Worm (Caenorhabditis elegans) whole organism, L4 larva: ENCODE measurements around the gene col-129.
"Not testable (repeated sequence)": the region's sequence is repeated elsewhere in the genome, so short reads cannot be mapped to it uniquely, and the experiment has no call there.

Experiments
- D1046.2 ChIP-seq: fragments of 200-800 bp; sonication (Bioruptor generic); IDR thresholded peaks from 2 replicates; pipeline ENCODE4 v1.3.6; 2022; ENCODE audit warnings: missing genetic modification characterization, missing compliant biosample characterization
- F44E2.7 ChIP-seq: fragments of 200-800 bp; sonication (Bioruptor generic); IDR thresholded peaks from 2 replicates; pipeline ENCODE4 v2.1.2; 2022; ENCODE audit warnings: missing genetic modification characterization, missing compliant biosample characterization
- R02D3.7 ChIP-seq: fragments of 150-350 bp; sonication (generic microtip); optimal IDR thresholded peaks from 3 replicates; lab custom pipeline; 2014; ENCODE audit warnings: missing biosample characterization, missing genetic modification characterization
- Y105C5A.15 ChIP-seq: fragments of 200-800 bp; sonication (Bioruptor generic); IDR thresholded peaks from 2 replicates; pipeline ENCODE4 v1.3.6; 2022; ENCODE audit warnings: missing genetic modification characterization, missing compliant biosample characterization
- Y5F2A.4 ChIP-seq: fragments of 200-800 bp; sonication (Bioruptor generic); optimal IDR thresholded peaks from 2 replicates; lab custom pipeline; 2018; ENCODE audit warnings: mild to moderate bottlenecking, missing genetic modification characterization, missing compliant biosample characterization
- Y75B8A.6 ChIP-seq: fragments of 200-800 bp; sonication (Bioruptor generic); IDR thresholded peaks from 2 replicates; pipeline ENCODE4 v1.3.6; 2022; ENCODE audit warnings: missing genetic modification reagents, missing genetic modification characterization, missing compliant biosample characterization
- ceh-20 ChIP-seq: fragments of 200-800 bp; sonication (Bioruptor generic); IDR thresholded peaks from 2 replicates; pipeline ENCODE4 v1.3.6; 2022; ENCODE audit warnings: missing genetic modification reagents, missing genetic modification characterization, missing compliant biosample characterization
- ceh-44 ChIP-seq: fragments of 200-800 bp; sonication (Bioruptor generic); IDR thresholded peaks from 2 replicates; pipeline ENCODE4 v1.3.6; 2022; ENCODE audit warnings: missing genetic modification reagents, missing genetic modification characterization, missing compliant biosample characterization
- dmd-6 ChIP-seq: fragments of 200-800 bp; sonication (Bioruptor generic); IDR thresholded peaks from 2 replicates; pipeline ENCODE4 v1.3.6; 2022; ENCODE audit warnings: missing genetic modification reagents, missing genetic modification characterization, missing compliant biosample characterization
- dmd-9 ChIP-seq: fragments of 200-800 bp; sonication (Bioruptor generic); IDR thresholded peaks from 2 replicates; pipeline ENCODE4 v1.3.6; 2022; ENCODE audit warnings: missing genetic modification reagents, missing genetic modification characterization, missing compliant biosample characterization
- egl-27 ChIP-seq: sonication (generic microtip); optimal IDR thresholded peaks from 3 replicates; lab custom pipeline; 2017; ENCODE audit warnings: missing biosample characterization, missing genetic modification reagents, missing genetic modification characterization
- fkh-10 ChIP-seq: fragments of 150-350 bp; optimal IDR thresholded peaks from 2 replicates; lab custom pipeline; 2014; ENCODE audit warnings: missing biosample characterization, missing genetic modification reagents, missing genetic modification characterization
- hif-1 ChIP-seq, 2 experiments: sonication (generic microtip); optimal IDR thresholded peaks; 2 replicates each; lab custom pipeline; 2016 to 2017; ENCODE audit warnings: missing compliant biosample characterization in 2 of 2, missing genetic modification characterization in 2 of 2, missing genetic modification reagents in 2 of 2, missing genotype in 2 of 2, mild to moderate bottlenecking in 1 of 2
- hlh-30 ChIP-seq: sonication (generic microtip); optimal IDR thresholded peaks from 2 replicates; lab custom pipeline; 2017; ENCODE audit warnings: antibody characterized with exemption, mild to moderate bottlenecking, missing genetic modification characterization, missing compliant biosample characterization; ENCODE audit not compliant: insufficient read depth
- lin-15B ChIP-seq: fragments of 150-350 bp; sonication (generic microtip); optimal IDR thresholded peaks from 3 replicates; lab custom pipeline; 2014; ENCODE audit warnings: missing biosample characterization, missing genetic modification characterization
- lin-39 ChIP-seq: fragments of 150-350 bp; optimal IDR thresholded peaks from 2 replicates; lab custom pipeline; 2014; ENCODE audit warnings: missing biosample characterization, missing genetic modification reagents, missing genetic modification characterization
- mdl-1 ChIP-seq, 2 experiments: fragments of 150-350 bp in 1 of 2; sonication (generic microtip) in 1 of 2; optimal IDR thresholded peaks; 2 replicates each; lab custom pipeline; 2014 to 2017; ENCODE audit warnings: missing biosample characterization in 2 of 2, missing genetic modification characterization in 2 of 2
- mes-2 ChIP-seq: sonication (generic microtip); optimal IDR thresholded peaks from 2 replicates; lab custom pipeline; 2016; ENCODE audit warnings: missing genotype, mild to moderate bottlenecking, missing genetic modification characterization, missing compliant biosample characterization; ENCODE audit not compliant: poor library complexity, severe bottlenecking
- mxl-3 ChIP-seq: fragments of 200-800 bp; sonication (Bioruptor generic); optimal IDR thresholded peaks from 2 replicates; lab custom pipeline; 2018; ENCODE audit warnings: mild to moderate bottlenecking, missing genetic modification characterization, missing compliant biosample characterization
- nhr-111 ChIP-seq: fragments of 200-800 bp; sonication (Bioruptor generic); optimal IDR thresholded peaks from 2 replicates; lab custom pipeline; 2018; ENCODE audit warnings: mild to moderate bottlenecking, missing genetic modification characterization, missing compliant biosample characterization
- nhr-48 ChIP-seq: sonication (generic microtip); optimal IDR thresholded peaks from 2 replicates; lab custom pipeline; 2016; ENCODE audit warnings: mild to moderate bottlenecking, missing genetic modification characterization, missing compliant biosample characterization
- nhr-76 ChIP-seq: fragments of 150-350 bp; optimal IDR thresholded peaks from 2 replicates; lab custom pipeline; 2014; ENCODE audit warnings: missing biosample characterization, missing genetic modification characterization
- nhr-77 ChIP-seq: fragments of 150-350 bp; optimal IDR thresholded peaks from 2 replicates; lab custom pipeline; 2014; ENCODE audit warnings: missing biosample characterization, missing genetic modification characterization
- skn-1 ChIP-seq: fragments of 150-350 bp; optimal IDR thresholded peaks from 2 replicates; lab custom pipeline; 2014; ENCODE audit warnings: missing biosample characterization, missing genetic modification characterization
- tra-1 ChIP-seq: fragments of 200-800 bp; sonication (Bioruptor generic); IDR thresholded peaks from 2 replicates; pipeline ENCODE4 v1.3.6; 2022; ENCODE audit warnings: missing genetic modification reagents, missing genetic modification characterization, missing compliant biosample characterization
- unc-130 ChIP-seq: sonication (generic microtip); optimal IDR thresholded peaks from 2 replicates; lab custom pipeline; 2016; ENCODE audit warnings: missing genetic modification reagents, missing genetic modification characterization, missing compliant biosample characterization
- unc-62 ChIP-seq, 3 experiments: fragments of 150-350 bp in 1 of 3; sonication (generic microtip); optimal IDR thresholded peaks in 2 of 3; peaks in 1 of 3; 1 replicate in 1 of 3; 2 replicates in 2 of 3; lab custom pipeline; 2014 to 2017; ENCODE audit warnings: missing biosample characterization in 3 of 3, missing genetic modification characterization in 3 of 3, missing genetic modification reagents in 3 of 3, missing genotype in 1 of 3
- vab-7 ChIP-seq: fragments of 200-800 bp; sonication (Bioruptor generic); IDR thresholded peaks from 2 replicates; pipeline ENCODE4 v1.3.6; 2022; ENCODE audit warnings: missing genetic modification reagents, missing genetic modification characterization, missing compliant biosample characterization

col-129 gene

ce11 chrIV:12140959-12141358, 30.7 kb upstream of the col-129 start, which contains the start of gene B0001.8:
Gene B0001.8 (minus strand): TSS chrIV:12141059.
- no peak for TF ChIP-seq skn-1
- TF ChIP-seq fkh-10 (GFP tag; lab: Kevin White, UChicago): no peak
- TF ChIP-seq unc-62 (GFP tag; optimal IDR thresholded peaks at IDR 0.05 in 1 of 2; lab: Kevin White, UChicago): peak in 1 of 2 experiments; percentile 50
- no peak for TF ChIP-seq unc-62 (tag; optimal IDR thresholded peaks at IDR 0.05; lab: Kevin White, UChicago)
- no peak for TF ChIP-seq nhr-76 (tag; lab: Kevin White, UChicago)
- no peak for TF ChIP-seq F44E2.7 (GFP tag; lab: Robert Waterston, UW)
- TF ChIP-seq, all 104 proteins: peak for 1

DNA sequence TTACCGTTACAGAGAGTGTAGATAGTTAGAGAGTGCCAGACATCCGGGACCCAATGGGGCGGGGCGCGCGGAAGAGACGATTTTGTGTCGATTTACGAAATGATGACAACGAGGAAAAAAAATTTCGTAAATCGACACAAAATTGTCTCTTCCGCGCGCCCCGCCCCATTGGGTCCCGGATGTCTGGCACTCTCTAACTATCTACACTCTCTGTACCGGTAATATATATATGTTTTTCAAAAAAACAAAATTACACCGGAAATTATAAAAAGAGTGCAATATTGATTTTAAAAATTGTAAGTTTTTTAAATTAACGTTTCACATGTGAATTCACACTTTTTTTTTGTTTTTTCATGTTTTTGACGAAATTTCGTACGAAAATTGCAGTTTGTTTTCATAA, 27.9 kb upstream of the col-129 start, which contains the start of gene B0001.4:
B0001.4 (minus strand) TSS at position 101 of the 400 bp plus-strand sequence.
- TF ChIP-seq nhr-48 (tag; lab: Kevin White, UChicago); mxl-3 (GFP tag; lab: Kevin White, UChicago); F44E2.7 (GFP tag; lab: Robert Waterston, UW): not testable (repeated sequence)

ce11 chrIV:12134991-12135390, 24.8 kb upstream of the col-129 start:
- TF ChIP-seq nhr-111 (GFP tag; lab: Kevin White, UChicago): no peak
- no peak for TF ChIP-seq R02D3.7 (tag; lab: Kevin White, UChicago)
- TF ChIP-seq dmd-9 (GFP tag; lab: Robert Waterston, UW): no peak
- TF ChIP-seq dmd-6 (GFP tag; lab: Robert Waterston, UW): no peak
- TF ChIP-seq Y105C5A.15 (GFP tag; lab: Robert Waterston, UW): no peak
- TF ChIP-seq lin-15B: no peak
- no peak for TF ChIP-seq egl-27 (tag; lab: Kevin White, UChicago)
- no peak for TF ChIP-seq D1046.2 (GFP tag; lab: Robert Waterston, UW)
- no peak for TF ChIP-seq mdl-1 (tag; optimal IDR thresholded peaks at IDR 0.05; lab: Kevin White, UChicago)
- TF ChIP-seq unc-130 (GFP tag; lab: Kevin White, UChicago): no peak
- TF ChIP-seq vab-7 (GFP tag; lab: Robert Waterston, UW): no peak
- TF ChIP-seq tra-1 (GFP tag; lab: Robert Waterston, UW): no peak
- TF ChIP-seq ceh-20 (GFP tag; lab: Robert Waterston, UW): no peak
- no peak for TF ChIP-seq Y75B8A.6 (GFP tag; lab: Robert Waterston, UW)
- TF ChIP-seq Y5F2A.4 (GFP tag; lab: Kevin White, UChicago): no peak
- TF ChIP-seq hif-1 (tag; optimal IDR thresholded peaks at IDR 0.05; lab: Kevin White, UChicago): no peak
- TF ChIP-seq, all 104 proteins: peak for 0

DNA sequence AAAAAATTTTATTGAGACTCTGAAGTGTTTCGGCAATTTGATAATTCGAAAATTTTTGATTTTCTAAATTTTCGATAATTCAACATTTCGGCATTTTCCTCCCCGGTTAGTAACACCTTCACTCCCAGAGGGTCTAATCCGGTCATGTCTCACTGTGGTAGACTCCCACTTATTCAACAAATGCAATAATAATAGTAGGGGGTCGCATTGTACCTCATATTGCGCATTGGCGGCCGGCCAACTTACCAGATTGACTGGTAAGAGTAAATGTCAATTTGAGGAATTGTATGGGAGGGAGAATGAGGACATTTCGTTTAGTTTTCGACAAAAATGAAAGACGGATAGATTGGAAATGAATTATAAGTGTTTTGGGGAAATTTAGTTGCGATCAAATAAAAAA, 23.5 kb upstream of the col-129 start:
- TF ChIP-seq mes-2 (peak; percentile 1), nhr-77 (tag; lab: Kevin White, UChicago) (no peak)

DNA sequence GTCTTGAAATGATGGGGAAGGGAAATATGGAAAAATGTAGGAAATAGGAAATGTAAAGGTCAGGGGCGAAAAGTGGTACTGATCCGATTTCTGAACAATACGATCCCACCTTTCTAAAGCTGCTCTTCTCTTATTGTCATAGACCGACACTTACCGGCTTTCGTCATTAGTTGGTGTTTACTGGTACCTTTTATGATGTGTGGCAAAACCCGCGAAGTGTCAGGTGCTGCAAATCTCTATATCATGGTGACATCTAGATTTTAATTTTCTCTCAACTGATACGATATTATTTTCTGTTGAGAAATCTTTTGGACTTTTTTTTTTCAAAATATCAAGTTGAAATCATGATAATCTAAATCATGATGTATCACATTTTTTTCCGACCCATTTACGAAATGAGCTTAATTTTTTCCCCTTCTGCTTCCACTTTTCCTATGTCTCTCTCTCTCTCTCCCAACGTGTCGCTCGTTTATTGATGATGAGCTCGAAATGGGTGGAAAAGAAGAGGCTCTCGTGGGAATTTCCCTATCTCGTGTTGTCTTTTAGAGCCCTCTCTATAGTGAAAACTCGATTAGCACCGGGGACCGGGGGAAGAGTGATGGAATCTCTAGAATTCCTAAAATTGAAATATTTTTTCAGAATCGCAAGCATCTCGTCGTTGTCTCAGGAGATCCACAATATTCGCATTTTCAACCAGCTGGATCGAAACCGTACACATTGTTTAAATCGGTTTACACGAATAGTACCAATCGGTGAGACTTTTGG, 21.3 kb upstream of the col-129 start:
- TF ChIP-seq skn-1: no peak
- TF ChIP-seq lin-39 (tag; lab: Kevin White, UChicago): no peak
- 0 out of 2 replicates have a peak, but pooled peaks have one; percentile 16 for TF ChIP-seq ceh-20 (GFP tag; lab: Robert Waterston, UW)
- TF ChIP-seq vab-7 (GFP tag; lab: Robert Waterston, UW): no peak
- TF ChIP-seq ceh-44 (GFP tag; lab: Robert Waterston, UW): no peak
- TF ChIP-seq hlh-30 (tag; lab: Kevin White, UChicago): peak; percentile 17
- TF ChIP-seq unc-62 (GFP tag; optimal IDR thresholded peaks at IDR 0.05 in 1 of 2; lab: Kevin White, UChicago): peak in 1 of 2 experiments; percentile 60
- no peak for TF ChIP-seq unc-62 (tag; optimal IDR thresholded peaks at IDR 0.05; lab: Kevin White, UChicago)
- TF ChIP-seq, all 104 proteins: peak for 3
